Fruit fly (Drosophila melanogaster) Kc167 (cell line): ENCODE measurements around the gene CG9837.

Experiments used
- Myc ChIP-seq: fragments of >200 bp; optimal IDR thresholded peaks from 2 replicates; lab custom pipeline; 2017; ENCODE audit warnings: missing external identifiers
- Sin3A ChIP-seq: fragments of >200 bp; optimal IDR thresholded peaks from 2 replicates; lab custom pipeline; 2018; ENCODE audit warnings: missing external identifiers
- h ChIP-seq: fragments of >200 bp; optimal IDR thresholded peaks from 3 replicates; lab custom pipeline; 2018; ENCODE audit warnings: missing external identifiers
- insv ChIP-seq: fragments of >200 bp; optimal IDR thresholded peaks from 3 replicates; lab custom pipeline; 2018; ENCODE audit warnings: missing external identifiers
- psq ChIP-seq: fragments of >200 bp; optimal IDR thresholded peaks from 2 replicates; lab custom pipeline; 2017; ENCODE audit warnings: missing external identifiers
- ttk ChIP-seq: sonication (Bioruptor generic); optimal IDR thresholded peaks from 2 replicates; lab custom pipeline; 2017; ENCODE audit warnings: missing external identifiers

CG9837 gene

dm6 chr3R:8850616-8851015 is 37.2 kb upstream of the CG9837 start:
- no peak for TF ChIP-seq ttk (lab: Kevin White, UChicago)

dm6 chr3R:8849373-8850228 is 36.2 kb upstream of the CG9837 start:
- no peak for TF ChIP-seq Sin3A (lab: Kevin White, UChicago)
- no peak for TF ChIP-seq Myc (lab: Kevin White, UChicago)

- TF ChIP-seq h (lab: Kevin White, UChicago) (no peak), Myc (lab: Kevin White, UChicago) (no peak), ttk (lab: Kevin White, UChicago) (no peak), insv (lab: Kevin White, UChicago) (no peak), psq (no peak), Sin3A (lab: Kevin White, UChicago) (no peak)
These were observed 34.8 kb upstream of the CG9837 start for dm6 chr3R:8848190-8848589.

- TF ChIP-seq h (lab: Kevin White, UChicago) (no peak), ttk (lab: Kevin White, UChicago) (no peak), Sin3A (lab: Kevin White, UChicago) (no peak), insv (lab: Kevin White, UChicago) (no peak), psq (no peak), Myc (lab: Kevin White, UChicago) (no peak)
These were observed 33.8 kb upstream of the CG9837 start for dm6 chr3R:8847096-8847639.

dm6 chr3R:8846154-8846648 is 32.8 kb upstream of the CG9837 start:
- TF ChIP-seq psq: peak; percentile 59
- TF ChIP-seq h (lab: Kevin White, UChicago): no peak
- TF ChIP-seq ttk (lab: Kevin White, UChicago): no peak
- TF ChIP-seq insv (lab: Kevin White, UChicago): no peak
- no peak for TF ChIP-seq Sin3A (lab: Kevin White, UChicago)

- TF ChIP-seq insv (lab: Kevin White, UChicago) (no peak), psq (no peak), Myc (lab: Kevin White, UChicago) (no peak), ttk (lab: Kevin White, UChicago) (no peak), Sin3A (lab: Kevin White, UChicago) (no peak), h (lab: Kevin White, UChicago) (no peak)
These were observed 31.6 kb upstream of the CG9837 start for dm6 chr3R:8844955-8845354.

- TF ChIP-seq insv (lab: Kevin White, UChicago) (no peak), h (lab: Kevin White, UChicago) (no peak), psq (no peak), Myc (lab: Kevin White, UChicago) (no peak), Sin3A (lab: Kevin White, UChicago) (no peak), ttk (lab: Kevin White, UChicago) (no peak)
These were observed 30.7 kb upstream of the CG9837 start for dm6 chr3R:8843942-8844637.

dm6 chr3R:8841533-8841932 is 28.2 kb upstream of the CG9837 start:
- TF ChIP-seq insv (lab: Kevin White, UChicago): no peak
- no peak for TF ChIP-seq psq
- no peak for TF ChIP-seq Sin3A (lab: Kevin White, UChicago)
- TF ChIP-seq Myc (lab: Kevin White, UChicago): no peak
- no peak for TF ChIP-seq ttk (lab: Kevin White, UChicago)
- TF ChIP-seq h (lab: Kevin White, UChicago): no peak

- TF ChIP-seq ttk (lab: Kevin White, UChicago) (no peak), Sin3A (lab: Kevin White, UChicago) (no peak), insv (lab: Kevin White, UChicago) (no peak), psq (no peak), Myc (lab: Kevin White, UChicago) (no peak), h (lab: Kevin White, UChicago) (no peak)
These were observed 27.7 kb upstream of the CG9837 start for dm6 chr3R:8841038-8841437.

- no peak for TF ChIP-seq psq
- no peak for TF ChIP-seq Sin3A (lab: Kevin White, UChicago)
- TF ChIP-seq insv (lab: Kevin White, UChicago): no peak
- TF ChIP-seq h (lab: Kevin White, UChicago): no peak
- TF ChIP-seq ttk (lab: Kevin White, UChicago): no peak
- TF ChIP-seq Myc (lab: Kevin White, UChicago): no peak
These were observed 10.6 kb upstream of the CG9837 start, which contains the start of the genes IscU and CG8379 for dm6 chr3R:8823761-8824499. TSS of gene IscU (minus strand) at chr3R:8824177. TSS of gene CG8379 (plus strand) at chr3R:8824411.

- no peak for TF ChIP-seq Myc (lab: Kevin White, UChicago)
- no peak for TF ChIP-seq insv (lab: Kevin White, UChicago)
- TF ChIP-seq h (lab: Kevin White, UChicago): no peak
- TF ChIP-seq Sin3A (lab: Kevin White, UChicago): no peak
- no peak for TF ChIP-seq psq
- TF ChIP-seq ttk (lab: Kevin White, UChicago): no peak
These were observed 9.5 kb upstream of the CG9837 start for dm6 chr3R:8822919-8823318.
